Worm (Caenorhabditis elegans) whole organism, young adult: ENCODE results near the gene B0034.1.

Source experiments
- F39B2.1 ChIP-seq: fragments of 200-800 bp; sonication (Bioruptor generic); IDR thresholded peaks from 2 replicates; pipeline ENCODE4 v1.3.6; 2022; ENCODE audit warnings: missing genetic modification reagents, missing genetic modification characterization, missing compliant biosample characterization
- F55B11.4 ChIP-seq: sonication (generic microtip); optimal IDR thresholded peaks from 2 replicates; lab custom pipeline; 2016; ENCODE audit warnings: missing compliant biosample characterization, missing genetic modification characterization, borderline replicate concordance; ENCODE audit not compliant: insufficient read depth
- aptf-2 ChIP-seq: fragments of 200-800 bp; sonication (Bioruptor generic); conservative IDR thresholded peaks from 2 replicates; pipeline ENCODE4 v1.3.6; 2022; ENCODE audit warnings: missing genetic modification reagents, missing genetic modification characterization, missing compliant biosample characterization
- aptf-3 ChIP-seq: fragments of 200-800 bp; sonication (Bioruptor generic); IDR thresholded peaks from 2 replicates; pipeline ENCODE4 v1.3.6; 2022; ENCODE audit warnings: missing genetic modification characterization, missing compliant biosample characterization
- let-607 ChIP-seq, 2 experiments: fragments of 200-800 bp in 1 of 2; sonication (Bioruptor generic) in 1 of 2; sonication (generic microtip) in 1 of 2; optimal IDR thresholded peaks; 2 replicates each; lab custom pipeline; 2016 to 2018; ENCODE audit warnings: mild to moderate bottlenecking in 2 of 2, missing compliant biosample characterization in 2 of 2, missing genetic modification characterization in 2 of 2, moderate library complexity in 2 of 2, missing genotype in 1 of 2
- ztf-6 ChIP-seq: fragments of 200-800 bp; sonication (Bioruptor generic); IDR thresholded peaks from 2 replicates; pipeline ENCODE4 v1.3.6; 2022; ENCODE audit warnings: missing genetic modification reagents, missing genetic modification characterization, missing compliant biosample characterization

ce11 chrII:5957803-5958367 lies 10.3 kb upstream of the B0034.1 start:
- TF ChIP-seq aptf-3 (GFP tag; lab: Robert Waterston, UW) (no peak), F55B11.4 (tag; lab: Kevin White, UChicago) (no peak), aptf-2 (GFP tag; lab: Robert Waterston, UW) (no peak), F39B2.1 (GFP tag; lab: Robert Waterston, UW) (no peak), let-607 (tag; optimal IDR thresholded peaks at IDR 0.05; lab: Kevin White, UChicago) (no peak), ztf-6 (GFP tag; lab: Robert Waterston, UW) (no peak)
